Worm (Caenorhabditis elegans): ENCODE measurements around the gene F59A1.13.

F59A1.13 gene

ce11 chrV:17686852-17687251, 4.0 kb downstream of the F59A1.13 start, which contains the start of gene F59A1.18:
Gene F59A1.18 (minus strand): TSS chrV:17686952.
- TF ChIP-seq ceh-39 (tag; optimal IDR thresholded peaks at IDR 0.05) (no peak), sptf-1 (tag; optimal IDR thresholded peaks at IDR 0.05) (no peak), mab-5 (tag; optimal IDR thresholded peaks at IDR 0.05) (no peak), unc-120 (tag; optimal IDR thresholded peaks at IDR 0.05; ENCODE audit: poor library complexity, severe bottlenecking) (no peak), flh-1 (GFP tag; optimal IDR thresholded peaks at IDR 0.05) (no peak), elt-3 (tag; optimal IDR thresholded peaks at IDR 0.05) (no peak), M03D4.4 (tag; optimal IDR thresholded peaks at IDR 0.05) (no peak), ceh-83 (GFP tag; optimal IDR thresholded peaks at IDR 0.05) (no peak), drap-1 (GFP tag; optimal IDR thresholded peaks at IDR 0.05) (no peak), mls-2 (tag; optimal IDR thresholded peaks at IDR 0.05) (no peak), lin-13 (tag; optimal IDR thresholded peaks at IDR 0.05) (no peak), mep-1 (tag; optimal IDR thresholded peaks at IDR 0.05) (no peak)

ce11 chrV:17684857-17685256, 6.0 kb downstream of the F59A1.13 start, which contains the start of the genes F59A1.16 and F59A1.6:
Gene F59A1.16 (minus strand): TSS chrV:17684957.
Gene F59A1.6 (plus strand): TSS chrV:17685141.
- TF ChIP-seq ceh-43 (GFP tag; optimal IDR thresholded peaks at IDR 0.05) = no peak

- TF ChIP-seq ceh-43 (GFP tag; optimal IDR thresholded peaks at IDR 0.05) (no peak), mep-1 (tag; optimal IDR thresholded peaks at IDR 0.05) (no peak)
Measured at ce11 chrV:17683763-17684162, 7.1 kb downstream of the F59A1.13 start, which contains the start of gene F59A1.15. Gene F59A1.15 (minus strand): TSS chrV:17683863.

ce11 chrV:17683290-17683689, 7.5 kb downstream of the F59A1.13 start:
- TF ChIP-seq M03D4.4 (tag; optimal IDR thresholded peaks at IDR 0.05) = no peak
- TF ChIP-seq snpc-4 (tag; optimal IDR thresholded peaks at IDR 0.05) = no peak
- TF ChIP-seq pha-4 (tag; optimal IDR thresholded peaks at IDR 0.05) = no peak
- TF ChIP-seq elt-1 (tag; optimal IDR thresholded peaks at IDR 0.05; ENCODE audit: borderline replicate concordance, insufficient read depth) = no peak
- TF ChIP-seq ceh-43 (GFP tag; optimal IDR thresholded peaks at IDR 0.05) = no peak
- no peak for TF ChIP-seq sem-2 (GFP tag; optimal IDR thresholded peaks at IDR 0.05)
- TF ChIP-seq drap-1 (GFP tag; optimal IDR thresholded peaks at IDR 0.05) = no peak
- no peak for TF ChIP-seq ceh-83 (GFP tag; optimal IDR thresholded peaks at IDR 0.05)
- no peak for TF ChIP-seq tbx-8 (GFP tag; optimal IDR thresholded peaks at IDR 0.05)
- TF ChIP-seq ztf-11 (tag; optimal IDR thresholded peaks at IDR 0.05) = no peak
- TF ChIP-seq bed-3 (GFP tag; optimal IDR thresholded peaks at IDR 0.05) = no peak
- no peak for TF ChIP-seq cnd-1 (tag; optimal IDR thresholded peaks at IDR 0.05)

ce11 chrV:17676553-17676952, 14.3 kb downstream of the F59A1.13 start, which contains the start of gene str-92:
Gene str-92 (minus strand): TSS chrV:17676653.
- TF ChIP-seq mep-1 (tag; optimal IDR thresholded peaks at IDR 0.05) (no peak), ztf-11 (tag; optimal IDR thresholded peaks at IDR 0.05) (no peak), pha-4 (tag; optimal IDR thresholded peaks at IDR 0.05) (no peak), flh-1 (GFP tag; optimal IDR thresholded peaks at IDR 0.05) (no peak), elt-1 (tag; optimal IDR thresholded peaks at IDR 0.05; ENCODE audit: borderline replicate concordance, insufficient read depth) (no peak), elt-3 (tag; optimal IDR thresholded peaks at IDR 0.05) (no peak), bed-3 (GFP tag; optimal IDR thresholded peaks at IDR 0.05) (no peak), ham-2 (GFP tag; optimal IDR thresholded peaks at IDR 0.05) (no peak), ceh-43 (GFP tag; optimal IDR thresholded peaks at IDR 0.05) (no peak), nhr-28 (tag; optimal IDR thresholded peaks at IDR 0.05) (no peak), cnd-1 (tag; optimal IDR thresholded peaks at IDR 0.05) (no peak), snpc-4 (tag; optimal IDR thresholded peaks at IDR 0.05) (no peak), unc-39 (tag; optimal IDR thresholded peaks at IDR 0.05) (no peak), lin-32 (GFP tag; optimal IDR thresholded peaks at IDR 0.05) (no peak), tbx-8 (GFP tag; optimal IDR thresholded peaks at IDR 0.05) (no peak), unc-120 (tag; optimal IDR thresholded peaks at IDR 0.05; ENCODE audit: poor library complexity, severe bottlenecking) (no peak), lin-13 (tag; optimal IDR thresholded peaks at IDR 0.05) (no peak)

- TF ChIP-seq ceh-83 (GFP tag; optimal IDR thresholded peaks at IDR 0.05) = no peak
- no peak for TF ChIP-seq unc-62 (GFP tag; optimal IDR thresholded peaks at IDR 0.05)
- no peak for TF ChIP-seq hlh-1 (tag; optimal IDR thresholded peaks at IDR 0.05)
Measured at ce11 chrV:17673343-17673742, 17.5 kb downstream of the F59A1.13 start, which contains the start of gene str-93. Gene str-93 (minus strand): TSS chrV:17673443.
